Worm (Caenorhabditis elegans): ENCODE results near the gene F44E7.3.

Gene F44E7.3

DNA sequence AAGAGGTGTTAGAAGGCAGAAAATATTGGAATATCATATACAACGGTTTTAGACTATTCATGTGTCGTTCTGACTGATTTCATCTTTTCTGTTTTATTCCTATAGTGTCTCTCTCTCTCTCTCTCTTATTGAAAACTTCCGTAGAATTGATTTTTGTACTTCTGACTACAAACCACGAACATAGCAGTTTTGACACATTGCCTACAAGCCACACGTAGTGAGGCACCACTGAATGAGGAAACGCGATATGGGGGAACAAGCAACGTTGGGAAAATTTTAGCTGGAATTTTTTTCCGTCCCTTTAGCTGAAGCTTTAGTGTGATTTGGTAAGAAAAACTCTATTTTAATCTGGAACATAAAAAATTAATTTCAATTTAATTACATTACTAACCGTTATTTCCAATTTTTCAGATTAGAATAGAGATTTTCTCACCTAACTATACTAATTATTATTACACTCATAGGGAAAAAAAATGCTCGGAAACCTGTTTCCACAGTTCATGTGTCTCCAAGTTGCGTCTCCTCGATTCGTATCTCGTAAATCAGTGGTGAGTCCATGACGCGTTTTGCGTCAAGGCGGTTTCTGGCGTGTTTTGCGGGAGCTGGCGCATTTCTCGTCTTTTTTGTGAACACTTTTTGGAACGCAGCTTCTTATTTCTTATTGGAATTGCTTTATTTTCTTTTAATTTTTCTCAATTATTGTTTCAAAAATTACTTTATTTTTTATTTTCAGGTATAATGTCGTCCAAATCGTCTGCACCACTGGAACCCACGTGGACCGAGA is 18.9 kb downstream of the F44E7.3 start, which contains the start of the genes nhr-142 and F44E7.9 (continued):
- no peak for TF ChIP-seq T26A5.8 (tag; optimal IDR thresholded peaks at IDR 0.05)
- TF ChIP-seq ceh-100 (GFP tag; IDR thresholded peaks at IDR 0.05): peak; percentile 95
- no peak for TF ChIP-seq nhr-90 (tag; optimal IDR thresholded peaks at IDR 0.05)
- peak; percentile 77 for TF ChIP-seq ceh-27 (GFP tag; optimal IDR thresholded peaks at IDR 0.05)
- TF ChIP-seq lin-54 (GFP tag; optimal IDR thresholded peaks at IDR 0.05): peak; percentile 84
- TF ChIP-seq let-526 (GFP tag; IDR thresholded peaks at IDR 0.05): peak; percentile 67; the same call in 1 of the 2 replicates
- TF ChIP-seq sdz-38 (tag; optimal IDR thresholded peaks at IDR 0.05): no peak
- TF ChIP-seq lir-1 (GFP tag; conservative IDR thresholded peaks at IDR 0.05): peak; percentile 73
- no peak for TF ChIP-seq tbx-9 (tag; optimal IDR thresholded peaks at IDR 0.05; ENCODE audit: borderline replicate concordance)
- no peak for TF ChIP-seq nhr-179 (tag; optimal IDR thresholded peaks at IDR 0.05)
- no peak for TF ChIP-seq mel-28 (tag; optimal IDR thresholded peaks at IDR 0.05; ENCODE audit: borderline replicate concordance)
- TF ChIP-seq aptf-2 (GFP tag; conservative IDR thresholded peaks at IDR 0.05): no peak
- TF ChIP-seq B0035.1 (tag; optimal IDR thresholded peaks at IDR 0.05): peak; percentile 43
- TF ChIP-seq Y67H2A.10 (GFP tag; conservative IDR thresholded peaks at IDR 0.05): no peak
- TF ChIP-seq ceh-91 (GFP tag; IDR thresholded peaks at IDR 0.05): peak; percentile 54
- peak; percentile 67 for TF ChIP-seq F33H1.4 (GFP tag; IDR thresholded peaks at IDR 0.05)
- peak; percentile 65 for TF ChIP-seq F23B12.7 (tag; optimal IDR thresholded peaks at IDR 0.05; ENCODE audit: insufficient read depth)
- TF ChIP-seq ceh-58 (GFP tag; IDR thresholded peaks at IDR 0.05): no peak
- peak; percentile 67 for TF ChIP-seq snpc-3.4 (tag; optimal IDR thresholded peaks at IDR 0.05)
- no peak for TF ChIP-seq B0019.2 (GFP tag; conservative IDR thresholded peaks at IDR 0.05)
- peak; percentile 48; the same call in 1 of the 2 replicates for TF ChIP-seq egl-44 (GFP tag; IDR thresholded peaks at IDR 0.05)
- no peak for TF ChIP-seq lag-1 (GFP tag; IDR thresholded peaks at IDR 0.05)
- TF ChIP-seq fkh-3 (tag; optimal IDR thresholded peaks at IDR 0.05): no peak
- peak; percentile 78 for TF ChIP-seq tlf-1 (GFP tag; optimal IDR thresholded peaks at IDR 0.05)
- no peak for TF ChIP-seq lin-26 (GFP tag; IDR thresholded peaks at IDR 0.05)
- TF ChIP-seq egrh-3 (GFP tag; IDR thresholded peaks at IDR 0.05): peak; percentile 51; the same call in 1 of the 2 replicates
- peak; percentile 71 for TF ChIP-seq B0336.3 (GFP tag; IDR thresholded peaks at IDR 0.05)
- peak; percentile 58 for TF ChIP-seq hmg-1.2 (GFP tag; IDR thresholded peaks at IDR 0.05)
- TF ChIP-seq atf-7 (tag; optimal IDR thresholded peaks at IDR 0.05): peak; percentile 32
- peak; percentile 84; the same call in 1 of the 2 replicates for TF ChIP-seq Y53G8AR.9 (GFP tag; conservative IDR thresholded peaks at IDR 0.05)
- TF ChIP-seq athp-1 (tag; optimal IDR thresholded peaks at IDR 0.05): peak; percentile 56
- peak in 1 of 2 experiments; percentile 53 for TF ChIP-seq let-607 (tag; optimal IDR thresholded peaks at IDR 0.05)
- no peak for TF ChIP-seq F37B4.10 (GFP tag; IDR thresholded peaks at IDR 0.05)
- TF ChIP-seq tbp1 (GFP tag; optimal IDR thresholded peaks at IDR 0.05): peak; percentile 68
- TF ChIP-seq Y53F4B.3 (GFP tag; IDR thresholded peaks at IDR 0.05): no peak
- TF ChIP-seq unc-130 (GFP tag; optimal IDR thresholded peaks at IDR 0.05): peak; percentile 40
- 0 out of 2 replicates have a peak, but pooled peaks have one; percentile 57 for TF ChIP-seq madf-3 (GFP tag; IDR thresholded peaks at IDR 0.05)
- TF ChIP-seq ekl-4 (GFP tag; IDR thresholded peaks at IDR 0.05): peak; percentile 30; the same call in 1 of the 2 replicates
- TF ChIP-seq die-1 (tag; optimal IDR thresholded peaks at IDR 0.05): no peak
- TF ChIP-seq bed-2 (GFP tag; IDR thresholded peaks at IDR 0.05): no peak
- peak; percentile 87 for TF ChIP-seq mcd-1 (GFP tag; IDR thresholded peaks at IDR 0.05)
- peak; percentile 78 for TF ChIP-seq madf-6 (GFP tag; IDR thresholded peaks at IDR 0.05)
- TF ChIP-seq madf-8 (GFP tag; conservative IDR thresholded peaks at IDR 0.05): peak; percentile 47
- peak; percentile 55 for TF ChIP-seq ZK185.1 (tag; optimal IDR thresholded peaks at IDR 0.05; ENCODE audit: poor library complexity, severe bottlenecking)
- TF ChIP-seq hsf-1 (GFP tag; IDR thresholded peaks at IDR 0.05): 0 out of 2 replicates have a peak, but pooled peaks have one; percentile 10
- TF ChIP-seq ets-4 (GFP tag; optimal IDR thresholded peaks at IDR 0.05): no peak
